Worm (Caenorhabditis elegans) whole organism, early embryonic: ENCODE data around the gene glct-6.
A peak's percentile ranks its signal among the peaks of the same experiment; 100 is the strongest.

Experiments
- B0310.2 ChIP-seq: sonication (generic microtip); optimal IDR thresholded peaks from 2 replicates; lab custom pipeline; 2016; ENCODE audit warnings: mild to moderate bottlenecking, missing genetic modification characterization, missing compliant biosample characterization
- F13C5.2 ChIP-seq: sonication (generic microtip); optimal IDR thresholded peaks from 2 replicates; lab custom pipeline; 2017; ENCODE audit warnings: mild to moderate bottlenecking, missing genetic modification characterization, inconsistent platforms, missing compliant biosample characterization
- aly-1 ChIP-seq: sonication (generic microtip); optimal IDR thresholded peaks from 2 replicates; lab custom pipeline; 2016; ENCODE audit warnings: missing genetic modification characterization, missing compliant biosample characterization
- ama-1 ChIP-seq: fragments of 150-350 bp; optimal IDR thresholded peaks from 2 replicates; lab custom pipeline; 2014
- ceh-13 ChIP-seq: fragments of 200-800 bp; sonication (Bioruptor generic); optimal IDR thresholded peaks from 2 replicates; lab custom pipeline; 2018; ENCODE audit warnings: mild to moderate bottlenecking, missing genetic modification characterization, missing compliant biosample characterization
- ceh-36 ChIP-seq: sonication (generic microtip); optimal IDR thresholded peaks from 2 replicates; lab custom pipeline; 2016; ENCODE audit warnings: missing genetic modification characterization, inconsistent platforms, missing compliant biosample characterization
- ets-7 ChIP-seq: sonication (generic microtip); optimal IDR thresholded peaks from 2 replicates; lab custom pipeline; 2016; ENCODE audit warnings: missing genotype, missing genetic modification characterization, missing compliant biosample characterization
- flt-1 ChIP-seq: fragments of 200-800 bp; sonication (Bioruptor generic); IDR thresholded peaks from 2 replicates; pipeline ENCODE4 v1.3.6; 2022; ENCODE audit warnings: missing genetic modification characterization, missing compliant biosample characterization
- hmbx-1 ChIP-seq: sonication (generic microtip); optimal IDR thresholded peaks from 2 replicates; lab custom pipeline; 2016; ENCODE audit warnings: mild to moderate bottlenecking, missing genetic modification characterization, missing compliant biosample characterization
- hmg-4 ChIP-seq: fragments of 200-800 bp; sonication (Bioruptor generic); optimal IDR thresholded peaks from 2 replicates; lab custom pipeline; 2018; ENCODE audit warnings: mild to moderate bottlenecking, missing genetic modification characterization, missing compliant biosample characterization
- hnd-1 ChIP-seq: sonication (generic microtip); optimal IDR thresholded peaks from 2 replicates; lab custom pipeline; 2016; ENCODE audit warnings: missing genetic modification characterization, missing compliant biosample characterization
- pes-1 ChIP-seq: fragments of 200-800 bp; sonication (Bioruptor generic); IDR thresholded peaks from 2 replicates; pipeline ENCODE4 v1.3.6; 2022; ENCODE audit warnings: missing genetic modification reagents, missing genetic modification characterization, missing compliant biosample characterization
- scrt-1 ChIP-seq: fragments of 200-800 bp; sonication (Bioruptor generic); IDR thresholded peaks from 2 replicates; pipeline ENCODE4 v1.3.6; 2022; ENCODE audit warnings: missing genetic modification characterization, missing compliant biosample characterization
- sea-1 ChIP-seq: fragments of 200-800 bp; sonication (Bioruptor generic); conservative IDR thresholded peaks from 2 replicates; pipeline ENCODE4 v1.3.6; 2022; ENCODE audit warnings: missing genetic modification characterization, missing compliant biosample characterization
- tbx-11 ChIP-seq: fragments of 200-800 bp; sonication (Bioruptor generic); IDR thresholded peaks from 2 replicates; pipeline ENCODE4 v1.3.6; 2022; ENCODE audit warnings: missing genetic modification characterization, missing compliant biosample characterization
- tbx-37 ChIP-seq: fragments of 200-800 bp; sonication (Bioruptor generic); conservative IDR thresholded peaks from 2 replicates; pipeline ENCODE4 v1.3.6; 2022; ENCODE audit warnings: missing genetic modification reagents, missing genetic modification characterization, missing compliant biosample characterization
- tra-4 ChIP-seq: sonication (generic microtip); optimal IDR thresholded peaks from 2 replicates; lab custom pipeline; 2017; ENCODE audit warnings: missing genetic modification characterization, missing compliant biosample characterization

glct-6 gene

ce11 chrIV:3832040-3832439 lies 48.0 kb downstream of the glct-6 start:
- no peak for TF ChIP-seq hmbx-1
- no peak for TF ChIP-seq flt-1 (GFP tag; lab: Robert Waterston, UW)
- TF ChIP-seq ceh-13, result no peak
- TF ChIP-seq tbx-37 (GFP tag; lab: Robert Waterston, UW), result no peak
- TF ChIP-seq ceh-36 (tag; lab: Kevin White, UChicago), result no peak
- TF ChIP-seq F13C5.2 (tag; lab: Kevin White, UChicago), result no peak

DNA sequence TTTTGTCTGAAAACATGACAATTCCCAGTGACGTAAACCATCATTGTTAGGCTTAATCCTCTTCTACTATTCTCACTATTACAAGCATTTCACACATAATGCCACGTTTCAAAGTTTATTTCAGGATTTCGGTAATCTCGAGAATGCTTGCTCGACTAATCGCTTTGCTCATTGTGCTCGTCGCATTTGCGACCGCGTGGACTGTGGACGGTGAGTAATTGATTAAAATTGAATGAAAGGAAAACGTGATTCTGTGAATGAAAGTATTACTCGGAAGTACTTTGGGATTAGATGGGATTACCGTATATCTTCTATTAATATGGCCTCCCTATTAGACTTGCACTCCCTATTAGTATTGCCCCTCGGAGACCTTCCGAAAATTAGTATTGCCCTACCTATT lies 49.8 kb downstream of the glct-6 start:
- TF ChIP-seq sea-1 (no peak), scrt-1 (GFP tag; lab: Robert Waterston, UW) (no peak), hmg-4 (no peak), ama-1 (no peak), tbx-37 (GFP tag; lab: Robert Waterston, UW) (no peak), ets-7 (tag; lab: Kevin White, UChicago) (no peak), F13C5.2 (tag; lab: Kevin White, UChicago) (no peak), tbx-11 (GFP tag; lab: Robert Waterston, UW) (no peak), B0310.2 (no peak), hnd-1 (tag; lab: Kevin White, UChicago) (no peak), pes-1 (GFP tag; lab: Robert Waterston, UW) (no peak), flt-1 (GFP tag; lab: Robert Waterston, UW) (no peak), tra-4 (no peak), hmbx-1 (no peak), aly-1 (tag; lab: Kevin White, UChicago) (no peak), ceh-13 (no peak), ceh-36 (tag; lab: Kevin White, UChicago) (no peak)

ce11 chrIV:3835065-3835464 lies 51.1 kb downstream of the glct-6 start, which contains the start of gene cal-3:
Gene cal-3, minus strand, starts transcription at chrIV:3835165.
- no peak for TF ChIP-seq flt-1 (GFP tag; lab: Robert Waterston, UW)
- no peak for TF ChIP-seq ets-7 (tag; lab: Kevin White, UChicago)
- no peak for TF ChIP-seq ceh-13
- no peak for TF ChIP-seq ama-1
- no peak for TF ChIP-seq hnd-1 (tag; lab: Kevin White, UChicago)
- TF ChIP-seq scrt-1 (GFP tag; lab: Robert Waterston, UW), result no peak
- TF ChIP-seq B0310.2, result no peak
- TF ChIP-seq aly-1 (tag; lab: Kevin White, UChicago), result no peak

ce11 chrIV:3838687-3839086 lies 54.7 kb downstream of the glct-6 start:
- TF ChIP-seq hmbx-1, result no peak
- TF ChIP-seq ceh-36 (tag; lab: Kevin White, UChicago), result no peak
- no peak for TF ChIP-seq ama-1
- TF ChIP-seq tbx-37 (GFP tag; lab: Robert Waterston, UW), result no peak
- TF ChIP-seq F13C5.2 (tag; lab: Kevin White, UChicago), result no peak
- no peak for TF ChIP-seq B0310.2
- TF ChIP-seq scrt-1 (GFP tag; lab: Robert Waterston, UW), result no peak
- TF ChIP-seq ceh-13, result no peak
- no peak for TF ChIP-seq pes-1 (GFP tag; lab: Robert Waterston, UW)
- TF ChIP-seq sea-1, result no peak
- no peak for TF ChIP-seq hnd-1 (tag; lab: Kevin White, UChicago)
- TF ChIP-seq flt-1 (GFP tag; lab: Robert Waterston, UW), result no peak
- no peak for TF ChIP-seq aly-1 (tag; lab: Kevin White, UChicago)
- no peak for TF ChIP-seq tbx-11 (GFP tag; lab: Robert Waterston, UW)
- no peak for TF ChIP-seq hmg-4
- TF ChIP-seq ets-7 (tag; lab: Kevin White, UChicago), result no peak

DNA sequence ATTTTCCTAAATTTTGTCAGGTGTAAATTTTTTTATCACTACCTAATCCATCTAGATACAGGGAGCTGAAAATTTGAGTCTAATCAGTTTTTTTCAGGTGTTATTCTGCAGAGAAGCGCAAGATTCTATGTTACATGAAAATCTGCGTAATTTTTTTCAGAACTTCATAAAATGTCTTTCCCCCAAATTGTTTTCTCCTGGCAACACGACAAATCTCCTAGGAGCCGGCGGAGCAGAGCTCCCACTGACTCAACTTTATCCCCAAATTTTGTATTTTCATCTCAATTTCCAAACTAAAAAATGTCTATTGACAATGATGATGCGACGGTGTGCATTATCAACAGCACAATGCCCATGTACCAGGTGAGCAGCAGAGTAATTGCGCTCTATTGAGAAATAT lies 55.4 kb downstream of the glct-6 start, which contains the start of gene F28F9.2:
F28F9.2 (plus strand) TSS at position 301 of the 400 bp plus-strand sequence.
- no peak for TF ChIP-seq B0310.2
- TF ChIP-seq flt-1 (GFP tag; lab: Robert Waterston, UW), result no peak
- no peak for TF ChIP-seq ama-1
- TF ChIP-seq tbx-37 (GFP tag; lab: Robert Waterston, UW), result no peak
- no peak for TF ChIP-seq ets-7 (tag; lab: Kevin White, UChicago)
- TF ChIP-seq tra-4, result no peak
- TF ChIP-seq tbx-11 (GFP tag; lab: Robert Waterston, UW), result no peak
- TF ChIP-seq ceh-36 (tag; lab: Kevin White, UChicago), result no peak
- no peak for TF ChIP-seq ceh-13

- no peak for TF ChIP-seq hmg-4
- no peak for TF ChIP-seq ceh-36 (tag; lab: Kevin White, UChicago)
- TF ChIP-seq ama-1, result no peak
- no peak for TF ChIP-seq tra-4
- no peak for TF ChIP-seq pes-1 (GFP tag; lab: Robert Waterston, UW)
- TF ChIP-seq hmbx-1, result no peak
- no peak for TF ChIP-seq ets-7 (tag; lab: Kevin White, UChicago)
- no peak for TF ChIP-seq B0310.2
- TF ChIP-seq aly-1 (tag; lab: Kevin White, UChicago), result no peak
- no peak for TF ChIP-seq scrt-1 (GFP tag; lab: Robert Waterston, UW)
- TF ChIP-seq tbx-37 (GFP tag; lab: Robert Waterston, UW), result no peak
- TF ChIP-seq tbx-11 (GFP tag; lab: Robert Waterston, UW), result no peak
- TF ChIP-seq flt-1 (GFP tag; lab: Robert Waterston, UW), result no peak
- no peak for TF ChIP-seq hnd-1 (tag; lab: Kevin White, UChicago)
- no peak for TF ChIP-seq sea-1
- no peak for TF ChIP-seq F13C5.2 (tag; lab: Kevin White, UChicago)
- no peak for TF ChIP-seq ceh-13
Measured at ce11 chrIV:3840480-3840879, 56.5 kb downstream of the glct-6 start.

DNA sequence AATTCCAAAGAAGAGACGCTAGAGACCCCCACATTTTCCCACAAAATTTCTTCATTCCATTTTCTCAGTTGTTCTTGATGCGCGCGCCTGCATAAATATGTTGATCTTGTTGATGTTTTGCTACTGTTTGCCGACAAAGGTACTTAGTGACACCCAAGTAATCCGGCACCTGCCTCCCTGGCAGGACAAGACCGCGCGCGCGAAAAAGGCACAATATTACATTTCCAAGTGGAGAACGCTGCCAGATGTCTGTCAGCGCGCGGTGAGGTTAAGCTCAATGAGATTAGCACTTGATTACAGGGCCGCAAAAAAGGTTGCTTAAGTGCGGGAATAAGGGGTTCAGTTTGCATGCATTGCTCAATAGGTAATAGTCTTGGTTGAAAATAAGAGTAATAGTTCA lies 57.6 kb downstream of the glct-6 start:
- TF ChIP-seq ceh-36 (tag; lab: Kevin White, UChicago) (peak; percentile 47), ceh-13 (no peak)

- no peak for TF ChIP-seq F13C5.2 (tag; lab: Kevin White, UChicago)
- TF ChIP-seq ceh-36 (tag; lab: Kevin White, UChicago), result peak; percentile 43
Measured at ce11 chrIV:3843019-3843527, 59.1 kb downstream of the glct-6 start.
